Worm (Caenorhabditis elegans): ENCODE data around the gene art-1.

The art-1 gene

DNA sequence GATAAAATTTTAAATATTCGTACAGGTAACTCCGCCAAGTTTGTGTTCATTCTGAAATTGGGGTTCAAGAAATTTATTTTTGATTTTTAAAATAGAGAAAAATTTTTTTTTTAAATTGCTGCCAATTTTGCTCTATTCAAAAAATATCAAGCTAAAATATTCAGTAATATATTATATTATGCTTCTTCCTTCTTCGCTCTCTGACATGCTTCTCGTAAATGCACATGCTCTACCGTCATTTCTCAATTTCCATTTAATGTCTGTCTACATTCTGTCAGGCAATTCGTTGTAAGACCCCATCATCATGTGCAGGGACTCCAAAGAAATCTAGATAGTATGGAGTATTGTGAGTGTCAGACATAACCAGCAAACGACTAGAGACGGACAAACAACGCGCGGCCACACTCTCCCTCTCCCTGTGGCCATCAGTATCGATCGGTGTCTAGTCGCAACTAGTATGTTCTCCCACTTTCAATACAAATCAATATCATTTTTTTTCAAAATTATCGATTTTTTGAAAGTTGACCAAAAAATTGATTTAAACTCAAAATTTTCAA, 20.7 kb downstream of the art-1 start, which contains the start of the genes malt-1 and ceh-38 (continued):
- TF ChIP-seq unc-3 (GFP tag; conservative IDR thresholded peaks at IDR 0.05) (no peak), unc-3 (tag; optimal IDR thresholded peaks at IDR 0.05) (no peak), mec-3 (tag; optimal IDR thresholded peaks at IDR 0.05; ENCODE audit: borderline replicate concordance) (no peak), ceh-2 (tag; optimal IDR thresholded peaks at IDR 0.05) (peak; percentile 56), syd-9 (tag; optimal IDR thresholded peaks at IDR 0.05) (no peak), lim-6 (tag; optimal IDR thresholded peaks at IDR 0.05) (no peak), T23F11.4 (GFP tag; optimal IDR thresholded peaks at IDR 0.05) (no peak), sox-2 (GFP tag; IDR thresholded peaks at IDR 0.05) (no peak), ceh-34 (tag; optimal IDR thresholded peaks at IDR 0.05) (peak; percentile 57), pax-1 (tag; optimal IDR thresholded peaks at IDR 0.05) (peak; percentile 69), pros-1 (tag; optimal IDR thresholded peaks at IDR 0.05) (peak; percentile 72), gmeb-2 (tag; optimal IDR thresholded peaks at IDR 0.05) (no peak), tbx-7 (tag; optimal IDR thresholded peaks at IDR 0.05) (no peak), unc-86 (tag; optimal IDR thresholded peaks at IDR 0.05) (peak; percentile 47), ahr-1 (tag; optimal IDR thresholded peaks at IDR 0.05) (no peak), nhr-11 (tag; optimal IDR thresholded peaks at IDR 0.05) (no peak), ceh-19 (GFP tag; optimal IDR thresholded peaks at IDR 0.05) (peak; percentile 56), hlh-15 (tag; optimal IDR thresholded peaks at IDR 0.05) (no peak), eyg-1 (tag; optimal IDR thresholded peaks at IDR 0.05) (no peak), fkh-6 (tag; optimal IDR thresholded peaks at IDR 0.05) (no peak), zip-5 (tag; optimal IDR thresholded peaks at IDR 0.05) (no peak), pqm-1 (tag; optimal IDR thresholded peaks at IDR 0.05) (no peak), npax-4 (tag; optimal IDR thresholded peaks at IDR 0.05) (no peak), ets-4 (tag; optimal IDR thresholded peaks at IDR 0.05) (peak; percentile 19), C08G9.2 (tag; optimal IDR thresholded peaks at IDR 0.05) (no peak), fax-1 (tag; optimal IDR thresholded peaks at IDR 0.05) (no peak), ceh-31 (tag; optimal IDR thresholded peaks at IDR 0.05) (peak; percentile 91), pat-9 (tag; optimal IDR thresholded peaks at IDR 0.05) (no peak), ceh-18 (tag; optimal IDR thresholded peaks at IDR 0.05) (peak; percentile 80), C38D4.7 (GFP tag; optimal IDR thresholded peaks at IDR 0.05) (no peak), sdc-2 (tag; optimal IDR thresholded peaks at IDR 0.05) (no peak), odd-2 (tag; optimal IDR thresholded peaks at IDR 0.05) (no peak), K02D7.2 (tag; optimal IDR thresholded peaks at IDR 0.05) (no peak), hlh-13 (GFP tag; optimal IDR thresholded peaks at IDR 0.05) (no peak), ama-1 (optimal IDR thresholded peaks at IDR 0.05) (no peak), hlh-30 (tag; optimal IDR thresholded peaks at IDR 0.05; ENCODE audit: insufficient read depth) (peak; percentile 92), madf-2 (tag; optimal IDR thresholded peaks at IDR 0.05) (peak; percentile 20), unc-42 (tag; optimal IDR thresholded peaks at IDR 0.05) (peak; percentile 86), che-1 (tag; optimal IDR thresholded peaks at IDR 0.05) (no peak), nfya-1 (tag; optimal IDR thresholded peaks at IDR 0.05) (peak; percentile 93), hlh-8 (tag; optimal IDR thresholded peaks at IDR 0.05) (peak; percentile 19), K09A11.1 (tag; optimal IDR thresholded peaks at IDR 0.05; ENCODE audit: insufficient read depth) (no peak), sox-4 (tag; optimal IDR thresholded peaks at IDR 0.05) (no peak), ceh-6 (GFP tag; optimal IDR thresholded peaks at IDR 0.05) (peak; percentile 47), pha-4 (tag; optimal IDR thresholded peaks at IDR 0.05) (no peak), rnt-1 (tag; optimal IDR thresholded peaks at IDR 0.05) (peak; percentile 51), Y22D7AL.16 (tag; optimal IDR thresholded peaks at IDR 0.05) (no peak)
